Worm (Caenorhabditis elegans) whole organism, young adult: ENCODE results near the gene tkr-3.
"Not testable (repeated sequence)": the region's sequence is repeated elsewhere in the genome, so short reads cannot be mapped to it uniquely, and the experiment has no call there.

ENCODE experiments used
- B0336.3 ChIP-seq: fragments of 200-800 bp; sonication (Bioruptor generic); IDR thresholded peaks from 2 replicates; pipeline ENCODE4 v1.3.6; 2022; ENCODE audit warnings: missing genetic modification characterization, missing compliant biosample characterization
- D2030.7 ChIP-seq: fragments of 200-800 bp; sonication (Bioruptor generic); IDR thresholded peaks from 2 replicates; pipeline ENCODE4 v1.3.6; 2022; ENCODE audit warnings: missing genetic modification reagents, missing genetic modification characterization, missing compliant biosample characterization
- F23B12.7 ChIP-seq: sonication (generic microtip); optimal IDR thresholded peaks from 2 replicates; lab custom pipeline; 2017; ENCODE audit warnings: missing genetic modification characterization, mild to moderate bottlenecking, missing compliant biosample characterization, antibody characterized with exemption, moderate library complexity; ENCODE audit not compliant: insufficient read depth
- F33H1.4 ChIP-seq: fragments of 200-800 bp; sonication (Bioruptor generic); IDR thresholded peaks from 2 replicates; pipeline ENCODE4 v1.3.6; 2022; ENCODE audit warnings: missing genetic modification reagents, missing genetic modification characterization, missing compliant biosample characterization
- F49E8.2 ChIP-seq: sonication (generic microtip); optimal IDR thresholded peaks from 3 replicates; lab custom pipeline; 2017; ENCODE audit warnings: missing genetic modification characterization, mild to moderate bottlenecking, missing compliant biosample characterization, antibody characterized with exemption, moderate library complexity; ENCODE audit not compliant: insufficient read depth
- Y53G8AR.9 ChIP-seq: fragments of 200-800 bp; sonication (Bioruptor generic); conservative IDR thresholded peaks from 2 replicates; pipeline ENCODE4 v1.3.6; 2022; ENCODE audit warnings: missing genetic modification reagents, missing genetic modification characterization, missing compliant biosample characterization
- ZK185.1 ChIP-seq: sonication (generic microtip); optimal IDR thresholded peaks from 2 replicates; lab custom pipeline; 2016; ENCODE audit warnings: mild to moderate bottlenecking, missing genetic modification characterization, missing compliant biosample characterization; ENCODE audit not compliant: poor library complexity, severe bottlenecking
- attf-6 ChIP-seq: fragments of 200-800 bp; sonication (Bioruptor generic); IDR thresholded peaks from 2 replicates; pipeline ENCODE4 v1.3.6; 2022; ENCODE audit warnings: missing genetic modification reagents, missing genetic modification characterization, missing compliant biosample characterization
- ccch-3 ChIP-seq: fragments of 200-800 bp; sonication (Bioruptor generic); optimal IDR thresholded peaks from 2 replicates; lab custom pipeline; 2018; ENCODE audit warnings: mild to moderate bottlenecking, missing genetic modification characterization, missing compliant biosample characterization
- cebp-1 ChIP-seq, 2 experiments: fragments of 200-800 bp in 1 of 2; sonication (Bioruptor generic) in 1 of 2; sonication (generic microtip) in 1 of 2; IDR thresholded peaks in 1 of 2; optimal IDR thresholded peaks in 1 of 2; 2 replicates each; pipeline versions ENCODE4 v1.3.6 to Lab custom; 2017 to 2022; ENCODE audit warnings: missing compliant biosample characterization in 2 of 2, missing genetic modification characterization in 2 of 2, mild to moderate bottlenecking in 1 of 2, missing genetic modification reagents in 1 of 2, moderate library complexity in 1 of 2
- ceh-100 ChIP-seq: fragments of 200-800 bp; sonication (Bioruptor generic); IDR thresholded peaks from 2 replicates; pipeline ENCODE4 v1.3.6; 2022; ENCODE audit warnings: missing genetic modification reagents, missing genetic modification characterization, missing compliant biosample characterization
- ceh-91 ChIP-seq: fragments of 200-800 bp; sonication (Bioruptor generic); IDR thresholded peaks from 2 replicates; pipeline ENCODE4 v1.3.6; 2022; ENCODE audit warnings: missing genetic modification reagents, missing genetic modification characterization, missing compliant biosample characterization
- dox-1 ChIP-seq: fragments of 200-800 bp; sonication (Bioruptor generic); IDR thresholded peaks from 2 replicates; pipeline ENCODE4 v1.3.6; 2022; ENCODE audit warnings: missing genetic modification reagents, missing genetic modification characterization, missing compliant biosample characterization
- egl-44 ChIP-seq: fragments of 200-800 bp; sonication (Bioruptor generic); IDR thresholded peaks from 2 replicates; pipeline ENCODE4 v1.3.6; 2022; ENCODE audit warnings: missing genetic modification reagents, missing genetic modification characterization, missing compliant biosample characterization
- egrh-3 ChIP-seq: fragments of 200-800 bp; sonication (Bioruptor generic); IDR thresholded peaks from 2 replicates; pipeline ENCODE4 v1.3.6; 2022; ENCODE audit warnings: missing genetic modification reagents, missing genetic modification characterization, missing compliant biosample characterization
- ekl-4 ChIP-seq: fragments of 200-800 bp; sonication (Bioruptor generic); IDR thresholded peaks from 2 replicates; pipeline ENCODE4 v1.3.6; 2022; ENCODE audit warnings: missing genetic modification reagents, missing genetic modification characterization, missing compliant biosample characterization
- hmg-1.2 ChIP-seq: fragments of 200-800 bp; sonication (Bioruptor generic); IDR thresholded peaks from 2 replicates; pipeline ENCODE4 v1.3.6; 2022; ENCODE audit warnings: missing genetic modification reagents, missing genetic modification characterization, missing compliant biosample characterization
- hsf-1 ChIP-seq: fragments of 200-800 bp; sonication (Bioruptor generic); IDR thresholded peaks from 2 replicates; pipeline ENCODE4 v1.3.6; 2022; ENCODE audit warnings: missing genetic modification reagents, missing genetic modification characterization, missing compliant biosample characterization
- lin-54 ChIP-seq: fragments of 200-800 bp; sonication (Bioruptor generic); optimal IDR thresholded peaks from 2 replicates; lab custom pipeline; 2018; ENCODE audit warnings: mild to moderate bottlenecking, missing genetic modification characterization, missing compliant biosample characterization
- lsl-1 ChIP-seq: fragments of 200-800 bp; sonication (Bioruptor generic); optimal IDR thresholded peaks from 2 replicates; lab custom pipeline; 2018; ENCODE audit warnings: mild to moderate bottlenecking, missing genetic modification characterization, moderate library complexity, missing compliant biosample characterization
- madf-3 ChIP-seq: fragments of 200-800 bp; sonication (Bioruptor generic); IDR thresholded peaks from 2 replicates; pipeline ENCODE4 v1.3.6; 2022; ENCODE audit warnings: missing genetic modification reagents, missing genetic modification characterization, missing compliant biosample characterization
- madf-6 ChIP-seq: fragments of 200-800 bp; sonication (Bioruptor generic); IDR thresholded peaks from 2 replicates; pipeline ENCODE4 v1.3.6; 2022; ENCODE audit warnings: missing genetic modification reagents, missing genetic modification characterization, missing compliant biosample characterization
- mcd-1 ChIP-seq: fragments of 200-800 bp; sonication (Bioruptor generic); IDR thresholded peaks from 2 replicates; pipeline ENCODE4 v1.3.6; 2022; ENCODE audit warnings: missing genetic modification reagents, missing genetic modification characterization, missing compliant biosample characterization
- nhr-80 ChIP-seq: sonication (generic microtip); optimal IDR thresholded peaks from 2 replicates; lab custom pipeline; 2016; ENCODE audit warnings: missing genetic modification characterization, missing compliant biosample characterization
- rcor-1 ChIP-seq: fragments of 200-800 bp; sonication (Bioruptor generic); IDR thresholded peaks from 2 replicates; pipeline ENCODE4 v1.3.6; 2022; ENCODE audit warnings: missing genetic modification reagents, missing genetic modification characterization, missing compliant biosample characterization
- snpc-1.1 ChIP-seq: sonication (generic microtip); optimal IDR thresholded peaks from 2 replicates; lab custom pipeline; 2017; ENCODE audit warnings: missing genetic modification characterization, mild to moderate bottlenecking, missing compliant biosample characterization, antibody characterized with exemption, moderate library complexity, missing genotype, missing genetic modification reagents; ENCODE audit not compliant: insufficient read depth
- snpc-3.4 ChIP-seq: sonication (generic microtip); optimal IDR thresholded peaks from 2 replicates; lab custom pipeline; 2017; ENCODE audit warnings: missing genetic modification characterization, mild to moderate bottlenecking, missing compliant biosample characterization, antibody characterized with exemption, moderate library complexity, missing genotype, missing genetic modification reagents
- snpc-4 ChIP-seq, 5 experiments: fragments of 150-350 bp in 1 of 5; sonication (generic microtip) in 4 of 5; optimal IDR thresholded peaks; 2 replicates each; lab custom pipeline; 2014 to 2018; ENCODE audit warnings: missing genetic modification characterization in 5 of 5, missing biosample characterization in 3 of 5, antibody characterized with exemption in 2 of 5, mild to moderate bottlenecking in 2 of 5, missing compliant biosample characterization in 2 of 5, missing genotype in 2 of 5, moderate library complexity in 2 of 5, missing genetic modification reagents in 1 of 5
- somi-1 ChIP-seq: fragments of 200-800 bp; sonication (Bioruptor generic); optimal IDR thresholded peaks from 2 replicates; lab custom pipeline; 2018; ENCODE audit warnings: mild to moderate bottlenecking, missing genetic modification characterization, missing compliant biosample characterization
- tbp1 ChIP-seq: fragments of 200-800 bp; sonication (Bioruptor generic); optimal IDR thresholded peaks from 2 replicates; lab custom pipeline; 2018; ENCODE audit warnings: mild to moderate bottlenecking, missing genetic modification characterization, missing compliant biosample characterization
- ztf-18 ChIP-seq: sonication (generic microtip); optimal IDR thresholded peaks from 2 replicates; lab custom pipeline; 2016; ENCODE audit warnings: missing genotype, mild to moderate bottlenecking, missing genetic modification characterization, missing compliant biosample characterization
- ztf-28 ChIP-seq: fragments of 200-800 bp; sonication (Bioruptor generic); IDR thresholded peaks from 2 replicates; pipeline ENCODE4 v1.3.6; 2022; ENCODE audit warnings: missing genetic modification reagents, missing genetic modification characterization, missing compliant biosample characterization

The tkr-3 gene

ce11 chrIV:5090993-5091793, 30.7 kb downstream of the tkr-3 start, which contains the start of the genes snpn-1 and C02B10.4:
snpn-1 (minus strand) TSS chrIV:5091043.
C02B10.4 (plus strand) TSS chrIV:5091586.
- peak; percentile 15 for TF ChIP-seq snpc-4 (GFP tag; optimal IDR thresholded peaks at IDR 0.05; lab: Kevin White, UChicago)
- peak in 3 of 4 experiments; percentile 7 to 73 (median 71) for TF ChIP-seq snpc-4 (tag; optimal IDR thresholded peaks at IDR 0.05; lab: Kevin White, UChicago)
- peak; percentile 76 for TF ChIP-seq lsl-1 (GFP tag; lab: Kevin White, UChicago)
- no peak for TF ChIP-seq cebp-1 (GFP tag; IDR thresholded peaks at IDR 0.05; lab: Robert Waterston, UW)
- TF ChIP-seq cebp-1 (tag; optimal IDR thresholded peaks at IDR 0.05; lab: Kevin White, UChicago), result peak; percentile 8
- no peak for TF ChIP-seq ccch-3 (GFP tag; lab: Kevin White, UChicago)
- TF ChIP-seq F49E8.2, result no peak
- peak; percentile 10 for TF ChIP-seq F23B12.7
- TF ChIP-seq tbp1 (GFP tag; lab: Kevin White, UChicago), result peak; percentile 8
- TF ChIP-seq somi-1 (GFP tag; lab: Kevin White, UChicago), result no peak
- TF ChIP-seq, all 124 proteins: peak for 5

ce11 chrIV:5089795-5090528, 31.9 kb downstream of the tkr-3 start:
- not testable (repeated sequence) for TF ChIP-seq cebp-1 (GFP tag; IDR thresholded peaks at IDR 0.05; lab: Robert Waterston, UW)
- TF ChIP-seq cebp-1 (tag; optimal IDR thresholded peaks at IDR 0.05; lab: Kevin White, UChicago) (peak; percentile 18), hsf-1 (0 out of 2 replicates have a peak, but pooled peaks have one; percentile 38), snpc-1.1 (tag; lab: Kevin White, UChicago) (peak; percentile 12), D2030.7 (GFP tag; lab: Robert Waterston, UW) (peak; percentile 55; the same call in 1 of the 2 replicates), lsl-1 (GFP tag; lab: Kevin White, UChicago) (peak; percentile 61), ceh-100 (peak; percentile 87), ceh-91 (GFP tag; lab: Robert Waterston, UW) (peak; percentile 44; the same call in 1 of the 2 replicates), F49E8.2 (peak; percentile 81), F33H1.4 (peak; percentile 30), mcd-1 (peak; percentile 82), egrh-3 (GFP tag; lab: Robert Waterston, UW) (peak; percentile 29; the same call in 1 of the 2 replicates), nhr-80 (tag; lab: Kevin White, UChicago) (peak; percentile 61), ztf-18 (tag; lab: Kevin White, UChicago) (peak; percentile 15), egl-44 (GFP tag; lab: Robert Waterston, UW) (0 out of 2 replicates have a peak, but pooled peaks have one; percentile 10), madf-3 (GFP tag; lab: Robert Waterston, UW) (0 out of 2 replicates have a peak, but pooled peaks have one; percentile 8), rcor-1 (GFP tag; lab: Robert Waterston, UW) (peak; percentile 27; the same call in 1 of the 2 replicates), snpc-3.4 (peak; percentile 26), lin-54 (GFP tag; lab: Kevin White, UChicago) (peak; percentile 16), B0336.3 (peak; percentile 43; the same call in 1 of the 2 replicates), attf-6 (GFP tag; lab: Robert Waterston, UW) (0 out of 2 replicates have a peak, but pooled peaks have one; percentile 58), ekl-4 (GFP tag; lab: Robert Waterston, UW) (0 out of 2 replicates have a peak, but pooled peaks have one; percentile 49), madf-6 (peak; percentile 61; the same call in 1 of the 2 replicates), dox-1 (GFP tag; lab: Robert Waterston, UW) (peak; percentile 54; the same call in 1 of the 2 replicates), Y53G8AR.9 (0 out of 2 replicates have a peak, but pooled peaks have one; percentile 13), ztf-28 (GFP tag; lab: Robert Waterston, UW) (0 out of 2 replicates have a peak, but pooled peaks have one; percentile 31), hmg-1.2 (GFP tag; lab: Robert Waterston, UW) (peak; percentile 28; the same call in 1 of the 2 replicates), snpc-4 (GFP tag; optimal IDR thresholded peaks at IDR 0.05; lab: Kevin White, UChicago) (peak; percentile 30), snpc-4 (tag; optimal IDR thresholded peaks at IDR 0.05; lab: Kevin White, UChicago) (peak in 3 of 4 experiments; percentile 14 to 85 (median 81)), ZK185.1 (tag; lab: Kevin White, UChicago) (peak; percentile 14)
